Fruit fly (Drosophila melanogaster) whole organism, embryonic: ENCODE data around the gene Chchd3.

Source experiments
- CG1024 ChIP-seq: fragments of 200-800 bp; sonication (Bioruptor generic); IDR thresholded peaks from 2 replicates; pipeline ENCODE4 v1.3.6; 2022; ENCODE audit warnings: missing biosample characterization, missing genetic modification characterization
- CG10267 ChIP-seq: fragments of 200-800 bp; sonication (Bioruptor generic); optimal IDR thresholded peaks from 2 replicates; lab custom pipeline; 2018; ENCODE audit warnings: missing biosample characterization, mild to moderate bottlenecking, missing genetic modification characterization, moderate library complexity
- CG10462 ChIP-seq: fragments of 200-800 bp; sonication (Bioruptor generic); optimal IDR thresholded peaks from 2 replicates; lab custom pipeline; 2016; ENCODE audit warnings: missing biosample characterization, missing genetic modification characterization
- CG10565 ChIP-seq: fragments of 200-800 bp; sonication (Bioruptor generic); optimal IDR thresholded peaks from 3 replicates; lab custom pipeline; 2016; ENCODE audit warnings: missing biosample characterization, mild to moderate bottlenecking, missing genetic modification characterization
- CG11723 ChIP-seq: fragments of 200-800 bp; sonication (Bioruptor generic); optimal IDR thresholded peaks from 2 replicates; lab custom pipeline; 2017; ENCODE audit warnings: missing biosample characterization, mild to moderate bottlenecking, missing genetic modification characterization
- CG12155 ChIP-seq: fragments of 200-800 bp; sonication (Bioruptor generic); optimal IDR thresholded peaks from 3 replicates; lab custom pipeline; 2016; ENCODE audit warnings: missing biosample characterization, missing genetic modification characterization
- CG13296 ChIP-seq: fragments of 200-800 bp; sonication (Bioruptor generic); optimal IDR thresholded peaks from 3 replicates; lab custom pipeline; 2018; ENCODE audit warnings: missing biosample characterization, mild to moderate bottlenecking, missing genetic modification characterization
- CG15073 ChIP-seq: fragments of 200-800 bp; sonication (Bioruptor generic); optimal IDR thresholded peaks from 2 replicates; lab custom pipeline; 2016; ENCODE audit warnings: missing biosample characterization, missing genetic modification characterization
- CG1529 ChIP-seq: fragments of 200-800 bp; sonication (Bioruptor generic); optimal IDR thresholded peaks from 3 replicates; lab custom pipeline; 2018; ENCODE audit warnings: missing biosample characterization, missing genetic modification characterization
- CG17186 ChIP-seq: fragments of 200-800 bp; sonication (Bioruptor generic); optimal IDR thresholded peaks from 3 replicates; lab custom pipeline; 2017; ENCODE audit warnings: missing biosample characterization, missing genetic modification reagents, missing genetic modification characterization
- CG1832 ChIP-seq: fragments of 200-800 bp; sonication (Bioruptor generic); optimal IDR thresholded peaks from 2 replicates; lab custom pipeline; 2017; ENCODE audit warnings: missing biosample characterization, mild to moderate bottlenecking, missing genetic modification characterization, inconsistent platforms
- CG2129 ChIP-seq: fragments of 200-800 bp; sonication (Bioruptor generic); IDR thresholded peaks from 2 replicates; pipeline ENCODE4 v1.3.6; 2022; ENCODE audit warnings: missing biosample characterization, missing genetic modification characterization; ENCODE audit not compliant: partially characterized antibody
- CG2202 ChIP-seq: fragments of 200-800 bp; sonication (Bioruptor generic); optimal IDR thresholded peaks from 2 replicates; lab custom pipeline; 2018; ENCODE audit warnings: missing biosample characterization, mild to moderate bottlenecking, missing genetic modification characterization
- CG2889 ChIP-seq: fragments of 200-800 bp; sonication (Bioruptor generic); IDR thresholded peaks from 3 replicates; pipeline ENCODE4 v1.3.6; 2022; ENCODE audit warnings: missing biosample characterization, missing genetic modification characterization
- CG3065 ChIP-seq: fragments of 200-800 bp; sonication (Bioruptor generic); optimal IDR thresholded peaks from 2 replicates; lab custom pipeline; 2016; ENCODE audit warnings: missing biosample characterization, missing genetic modification characterization
- CG34224 ChIP-seq: fragments of 200-800 bp; sonication (Bioruptor generic); IDR thresholded peaks from 3 replicates; pipeline ENCODE4 v1.3.6; 2022; ENCODE audit warnings: missing biosample characterization, missing genetic modification characterization; ENCODE audit not compliant: partially characterized antibody
- CG4854 ChIP-seq: fragments of 200-800 bp; sonication (Bioruptor generic); optimal IDR thresholded peaks from 2 replicates; lab custom pipeline; 2016; ENCODE audit warnings: missing biosample characterization, missing genetic modification characterization, inconsistent platforms
- CG6854 ChIP-seq: fragments of 200-800 bp; sonication (Bioruptor generic); optimal IDR thresholded peaks from 3 replicates; lab custom pipeline; 2017; ENCODE audit warnings: missing biosample characterization, mild to moderate bottlenecking, missing genetic modification characterization
- CG7556 ChIP-seq: fragments of 200-800 bp; sonication (Bioruptor generic); optimal IDR thresholded peaks from 2 replicates; lab custom pipeline; 2017; ENCODE audit warnings: missing biosample characterization, mild to moderate bottlenecking, missing genetic modification characterization
- CTCF ChIP-seq: fragments of 200-800 bp; sonication (Bioruptor generic); optimal IDR thresholded peaks from 2 replicates; lab custom pipeline; 2017; ENCODE audit warnings: missing biosample characterization, mild to moderate bottlenecking, missing genetic modification characterization, moderate library complexity
- Chrac-16 ChIP-seq: fragments of 200-800 bp; sonication (Bioruptor generic); optimal IDR thresholded peaks from 3 replicates; lab custom pipeline; 2016; ENCODE audit warnings: missing biosample characterization, missing genetic modification characterization
- CoRest ChIP-seq: fragments of 200-800 bp; sonication (Bioruptor generic); optimal IDR thresholded peaks from 3 replicates; lab custom pipeline; 2018; ENCODE audit warnings: missing biosample characterization, mild to moderate bottlenecking, missing genetic modification characterization, moderate library complexity
- Deaf1 ChIP-seq: fragments of 200-800 bp; optimal IDR thresholded peaks from 3 replicates; lab custom pipeline; 2019; ENCODE audit warnings: missing biosample characterization, mild to moderate bottlenecking, missing genetic modification characterization, moderate library complexity
- Ets97D ChIP-seq: fragments of 200-800 bp; sonication (Bioruptor generic); optimal IDR thresholded peaks from 3 replicates; lab custom pipeline; 2016; ENCODE audit warnings: missing biosample characterization, missing genetic modification characterization
- Fer2 ChIP-seq: fragments of 200-800 bp; sonication (Bioruptor generic); optimal IDR thresholded peaks from 2 replicates; lab custom pipeline; 2018; ENCODE audit warnings: missing biosample characterization, mild to moderate bottlenecking, missing genetic modification characterization, moderate library complexity
- Fer3 ChIP-seq: fragments of 200-800 bp; sonication (Bioruptor generic); optimal IDR thresholded peaks from 2 replicates; lab custom pipeline; 2018; ENCODE audit warnings: missing biosample characterization, mild to moderate bottlenecking, missing genetic modification characterization, moderate library complexity
- Hsf ChIP-seq: fragments of 200-800 bp; sonication (Bioruptor generic); optimal IDR thresholded peaks from 3 replicates; lab custom pipeline; 2016; ENCODE audit warnings: missing biosample characterization, missing genetic modification characterization
- Rfx ChIP-seq: fragments of 200-800 bp; sonication (Bioruptor generic); IDR thresholded peaks from 2 replicates; pipeline ENCODE4 v1.3.6; 2022; ENCODE audit warnings: missing biosample characterization, missing genetic modification characterization
- Side ChIP-seq: fragments of 200-800 bp; sonication (Bioruptor generic); optimal IDR thresholded peaks from 2 replicates; lab custom pipeline; 2016; ENCODE audit warnings: missing biosample characterization, missing genetic modification characterization
- Sox102F ChIP-seq: fragments of 200-800 bp; sonication (Bioruptor generic); optimal IDR thresholded peaks from 2 replicates; lab custom pipeline; 2018; ENCODE audit warnings: missing biosample characterization, mild to moderate bottlenecking, missing genetic modification characterization, moderate library complexity
- ash1 ChIP-seq: fragments of 200-800 bp; sonication (Bioruptor generic); optimal IDR thresholded peaks from 2 replicates; lab custom pipeline; 2018; ENCODE audit warnings: missing biosample characterization, mild to moderate bottlenecking, missing genetic modification characterization
- az2 ChIP-seq: fragments of 200-800 bp; sonication (Bioruptor generic); optimal IDR thresholded peaks from 3 replicates; lab custom pipeline; 2016; ENCODE audit warnings: missing biosample characterization, missing genetic modification characterization
- cas ChIP-seq: fragments of 200-800 bp; sonication (Bioruptor generic); IDR thresholded peaks from 2 replicates; pipeline ENCODE4 v1.3.6; 2022; ENCODE audit warnings: missing biosample characterization, missing genetic modification characterization
- chm ChIP-seq: fragments of 200-800 bp; sonication (Bioruptor generic); IDR thresholded peaks from 2 replicates; pipeline ENCODE4 v1.3.6; 2022; ENCODE audit warnings: missing biosample characterization, missing genetic modification characterization
- ci ChIP-seq: fragments of 200-800 bp; sonication (Bioruptor generic); IDR thresholded peaks from 3 replicates; pipeline ENCODE4 v1.3.6; 2022; ENCODE audit warnings: missing biosample characterization, missing genetic modification characterization
- exex ChIP-seq: fragments of 200-800 bp; sonication (Bioruptor generic); optimal IDR thresholded peaks from 4 replicates; lab custom pipeline; 2018; ENCODE audit warnings: missing biosample characterization, mild to moderate bottlenecking, missing genetic modification characterization, moderate library complexity
- jigr1 ChIP-seq: fragments of 200-800 bp; sonication (Bioruptor generic); IDR thresholded peaks from 3 replicates; pipeline ENCODE4 v1.3.6; 2022; ENCODE audit warnings: missing biosample characterization, missing genetic modification characterization
- lbe ChIP-seq: fragments of 200-800 bp; sonication (Bioruptor generic); optimal IDR thresholded peaks from 2 replicates; lab custom pipeline; 2016; ENCODE audit warnings: missing biosample characterization, mild to moderate bottlenecking, missing genetic modification characterization
- nerfin-1 ChIP-seq: fragments of 200-800 bp; sonication (Bioruptor generic); optimal IDR thresholded peaks from 3 replicates; lab custom pipeline; 2019; ENCODE audit warnings: missing biosample characterization, mild to moderate bottlenecking, missing genetic modification characterization, moderate library complexity
- pum ChIP-seq: fragments of 200-800 bp; sonication (Bioruptor generic); optimal IDR thresholded peaks from 2 replicates; lab custom pipeline; 2016; ENCODE audit warnings: missing biosample characterization, missing genetic modification characterization
- schlank ChIP-seq: fragments of 200-800 bp; sonication (Bioruptor generic); optimal IDR thresholded peaks from 2 replicates; lab custom pipeline; 2018; ENCODE audit warnings: missing biosample characterization, mild to moderate bottlenecking, missing genetic modification characterization
- sens ChIP-seq: fragments of 200-800 bp; sonication (Bioruptor generic); peaks from one replicate; lab custom pipeline; 2016; ENCODE audit warnings: missing biosample characterization, missing genetic modification characterization
- slou ChIP-seq: fragments of 200-800 bp; sonication (Bioruptor generic); optimal IDR thresholded peaks from 3 replicates; lab custom pipeline; 2016; ENCODE audit warnings: missing biosample characterization, missing genetic modification characterization
- tna ChIP-seq: fragments of 200-800 bp; sonication (Bioruptor generic); IDR thresholded peaks from 2 replicates; pipeline ENCODE4 v1.3.6; 2022; ENCODE audit warnings: missing biosample characterization, missing genetic modification characterization; ENCODE audit not compliant: partially characterized antibody
- tup ChIP-seq: fragments of 200-800 bp; sonication (Bioruptor generic); optimal IDR thresholded peaks from 2 replicates; lab custom pipeline; 2016; ENCODE audit warnings: missing biosample characterization, mild to moderate bottlenecking, missing genetic modification characterization, moderate library complexity
- usp ChIP-seq: fragments of >200 bp; optimal IDR thresholded peaks from 2 replicates; lab custom pipeline; 2017; ENCODE audit warnings: missing biosample characterization, missing genetic modification characterization
- zfh1 ChIP-seq: fragments of 200-800 bp; sonication (Bioruptor generic); IDR thresholded peaks from 3 replicates; pipeline ENCODE4 v1.3.6; 2022; ENCODE audit warnings: missing biosample characterization, missing genetic modification characterization

The Chchd3 gene

DNA sequence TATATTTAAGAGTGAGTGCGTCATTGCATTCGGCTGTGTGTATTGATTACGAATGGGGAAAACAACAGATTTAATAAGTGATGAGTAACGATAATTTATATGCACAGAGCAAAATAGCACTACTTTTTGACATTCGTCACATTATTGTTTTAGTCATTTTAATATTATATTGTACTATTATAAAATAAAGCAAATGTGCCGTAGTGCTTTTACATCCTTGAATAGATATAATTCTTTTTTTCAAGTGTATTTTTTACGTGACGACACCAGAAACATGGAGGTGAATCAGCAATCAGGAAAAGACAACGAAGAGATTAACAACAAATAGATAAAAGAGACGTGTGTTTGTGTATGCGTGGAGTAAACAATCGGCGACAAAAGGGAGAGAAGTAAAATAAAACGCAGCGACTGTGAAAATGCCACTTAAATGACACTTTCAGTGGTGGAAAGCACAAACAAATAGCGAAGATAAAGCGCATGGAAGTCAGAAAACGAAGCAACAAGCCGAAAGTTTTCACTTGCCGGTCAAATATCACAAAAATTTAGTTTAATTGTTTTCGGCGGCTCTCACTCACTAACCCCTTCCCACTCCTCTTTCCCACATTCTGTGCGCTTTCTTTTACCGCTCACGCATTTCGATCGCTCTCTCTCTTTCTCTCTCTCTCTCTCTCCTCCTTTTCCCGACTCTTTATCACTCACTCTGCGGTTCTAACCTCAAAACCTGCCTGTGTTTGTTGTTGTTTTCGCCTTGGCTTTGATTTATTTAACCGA lies 5.5 kb upstream of the Chchd3 start (continued):
- TF ChIP-seq CoRest (tag; lab: Kevin White, UChicago): peak; percentile 87
- no peak for TF ChIP-seq tna (GFP tag; lab: Robert Waterston, UW)
- TF ChIP-seq schlank (tag; lab: Kevin White, UChicago): peak; percentile 45
- peak; percentile 81 for TF ChIP-seq CG10267
- peak; percentile 69; the same call in 1 of the 3 replicates for TF ChIP-seq jigr1 (GFP tag; lab: Robert Waterston, UW)
- 0 out of 3 replicates have a peak, but pooled peaks have one; percentile 45 for TF ChIP-seq CG2889 (GFP tag; lab: Robert Waterston, UW)
- peak; percentile 76 for TF ChIP-seq Rfx (GFP tag; lab: Robert Waterston, UW)
- TF ChIP-seq CG15073 (GFP tag; lab: Kevin White, UChicago): peak; percentile 24
- peak; percentile 72 for TF ChIP-seq CG1024 (GFP tag; lab: Robert Waterston, UW)
- TF ChIP-seq CG1529 (GFP tag; lab: Kevin White, UChicago): peak; percentile 82
- peak; percentile 58 for TF ChIP-seq CG6854 (GFP tag; lab: Kevin White, UChicago)
- peak; percentile 89 for TF ChIP-seq ci (GFP tag; lab: Robert Waterston, UW)
- TF ChIP-seq lbe: peak; percentile 89
- peak; percentile 71 for TF ChIP-seq sens
- peak; percentile 79 for TF ChIP-seq Fer3 (tag; lab: Kevin White, UChicago)
- no peak for TF ChIP-seq Ets97D (GFP tag; lab: Kevin White, UChicago)
- TF ChIP-seq usp (GFP tag; lab: Kevin White, UChicago): no peak
- TF ChIP-seq CG10462 (GFP tag; lab: Kevin White, UChicago): peak; percentile 46
- TF ChIP-seq nerfin-1: peak; percentile 78
- TF ChIP-seq zfh1 (GFP tag; lab: Robert Waterston, UW): peak; percentile 83
- peak; percentile 80 for TF ChIP-seq az2 (GFP tag; lab: Kevin White, UChicago)
- peak; percentile 46 for TF ChIP-seq chm (GFP tag; lab: Robert Waterston, UW)
- TF ChIP-seq CG7556 (GFP tag; lab: Kevin White, UChicago): peak; percentile 80
- peak; percentile 58; the same call in 1 of the 2 replicates for TF ChIP-seq cas (GFP tag; lab: Robert Waterston, UW)
- TF ChIP-seq Chrac-16 (GFP tag; lab: Kevin White, UChicago): peak; percentile 71
- TF ChIP-seq Fer2 (tag; lab: Kevin White, UChicago): peak; percentile 54
- no peak for TF ChIP-seq tup (GFP tag; lab: Kevin White, UChicago)
- TF ChIP-seq Sox102F (GFP tag; lab: Kevin White, UChicago): peak; percentile 92
- peak; percentile 40 for TF ChIP-seq Hsf (GFP tag; lab: Kevin White, UChicago)
- peak; percentile 58 for TF ChIP-seq Deaf1 (tag; lab: Kevin White, UChicago)
- TF ChIP-seq CG34224 (GFP tag; lab: Robert Waterston, UW): no peak
- peak; percentile 76 for TF ChIP-seq CG2202 (tag; lab: Kevin White, UChicago)
- TF ChIP-seq slou (GFP tag; lab: Kevin White, UChicago): peak; percentile 17
- TF ChIP-seq CG3065 (GFP tag; lab: Kevin White, UChicago): peak; percentile 6
- TF ChIP-seq CG17186: peak; percentile 42
- TF ChIP-seq CG4854 (GFP tag; lab: Kevin White, UChicago): peak; percentile 20
- no peak for TF ChIP-seq Side (GFP tag; lab: Kevin White, UChicago)
- peak; percentile 55 for TF ChIP-seq CG12155 (GFP tag; lab: Kevin White, UChicago)
- TF ChIP-seq CG2129: no peak
- no peak for TF ChIP-seq ash1 (GFP tag; lab: Kevin White, UChicago)
- no peak for TF ChIP-seq pum (GFP tag; lab: Kevin White, UChicago)
- peak; percentile 72 for TF ChIP-seq CG11723
- peak; percentile 59 for TF ChIP-seq exex (tag; lab: Kevin White, UChicago)
- peak; percentile 60 for TF ChIP-seq CG13296 (GFP tag; lab: Kevin White, UChicago)
- peak; percentile 37 for TF ChIP-seq CTCF (GFP tag; lab: Kevin White, UChicago)
- peak; percentile 54 for TF ChIP-seq CG1832
- no peak for TF ChIP-seq CG10565
